Fruit fly (Drosophila melanogaster): ENCODE results near the gene Lsp1gamma.
A peak's percentile ranks its signal among the peaks of the same experiment; 100 is the strongest.

Lsp1gamma gene

dm6 chr3L:40147-40875, 25.9 kb upstream of the Lsp1gamma start (continued):
- TF ChIP-seq HLHmδ (GFP tag; optimal IDR thresholded peaks at IDR 0.05): no peak
- TF ChIP-seq CG4730 (GFP tag; IDR thresholded peaks at IDR 0.05): no peak
- TF ChIP-seq exex (tag; optimal IDR thresholded peaks at IDR 0.05): peak; percentile 77
- TF ChIP-seq Elba2 (GFP tag; optimal IDR thresholded peaks at IDR 0.05): no peak
- TF ChIP-seq tna (GFP tag; IDR thresholded peaks at IDR 0.05; ENCODE audit: partially characterized antibody): no peak
- no peak for TF ChIP-seq CG11456 (GFP tag; IDR thresholded peaks at IDR 0.05)
- no peak for TF ChIP-seq CG7357 (GFP tag; IDR thresholded peaks at IDR 0.05)
- TF ChIP-seq CG15696 (tag; optimal IDR thresholded peaks at IDR 0.05): no peak
- no peak for TF ChIP-seq lab (GFP tag; optimal IDR thresholded peaks at IDR 0.05)
- no peak for TF ChIP-seq insv (GFP tag; optimal IDR thresholded peaks at IDR 0.05)
- TF ChIP-seq CG14965 (GFP tag; optimal IDR thresholded peaks at IDR 0.05; ENCODE audit: borderline replicate concordance): no peak
- no peak for TF ChIP-seq Doc2 (GFP tag; IDR thresholded peaks at IDR 0.05)
- no peak for TF ChIP-seq CG17359 (tag; optimal IDR thresholded peaks at IDR 0.05)
- TF ChIP-seq Hr78 (GFP tag; optimal IDR thresholded peaks at IDR 0.05): no peak
- TF ChIP-seq Rfx (GFP tag; IDR thresholded peaks at IDR 0.05): no peak
- TF ChIP-seq CG6683 (GFP tag; optimal IDR thresholded peaks at IDR 0.05): no peak
- TF ChIP-seq CG15479 (GFP tag; optimal IDR thresholded peaks at IDR 0.05): no peak

DNA sequence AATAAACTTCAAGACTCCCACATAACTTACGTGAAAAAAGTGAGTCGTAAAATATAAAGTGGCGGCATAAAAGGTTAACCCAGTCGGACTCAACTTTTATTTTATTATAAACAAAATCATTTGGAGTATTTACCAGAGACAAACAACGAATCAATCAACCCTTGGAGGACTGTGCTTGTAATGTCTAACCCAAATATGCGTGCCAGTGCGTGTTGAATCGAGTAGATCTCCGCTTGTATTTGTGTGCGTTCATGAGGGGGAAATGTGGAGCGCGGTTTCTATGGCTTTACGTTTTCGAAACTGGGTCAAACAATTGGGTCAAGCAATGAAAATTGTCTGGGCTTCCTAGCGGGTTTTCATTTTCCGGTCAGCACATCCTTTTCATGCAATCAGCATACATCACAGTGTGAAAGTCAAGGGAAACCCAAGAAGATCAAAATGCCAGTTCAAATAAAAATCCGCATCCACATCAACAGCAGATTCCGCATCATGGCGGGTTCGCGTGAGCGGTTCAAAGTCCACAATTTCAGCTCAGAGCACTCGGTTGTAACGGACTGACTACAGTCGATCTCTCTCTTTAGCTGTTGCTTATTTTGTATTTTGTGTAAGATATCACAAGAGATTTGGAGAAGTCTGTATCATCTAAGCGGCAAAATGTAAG, 24.7 kb upstream of the Lsp1gamma start:
- TF ChIP-seq CG4707 (GFP tag; optimal IDR thresholded peaks at IDR 0.05) (no peak), Stat92E (GFP tag; optimal IDR thresholded peaks at IDR 0.05) (no peak), Rx (GFP tag; IDR thresholded peaks at IDR 0.05) (no peak), pfk (GFP tag; optimal IDR thresholded peaks at IDR 0.05) (peak; percentile 61), Hmx (GFP tag; optimal IDR thresholded peaks at IDR 0.05) (no peak), CG12744 (GFP tag; optimal IDR thresholded peaks at IDR 0.05) (no peak), chm (GFP tag; IDR thresholded peaks at IDR 0.05) (0 out of 2 replicates have a peak, but pooled peaks have one; percentile 33), CG2199 (GFP tag; IDR thresholded peaks at IDR 0.05) (peak; percentile 45; the same call in 1 of the 3 replicates), Ravus (GFP tag; IDR thresholded peaks at IDR 0.05) (no peak), fd3F (GFP tag; optimal IDR thresholded peaks at IDR 0.05) (no peak), tap (tag; optimal IDR thresholded peaks at IDR 0.05) (no peak), Hand (GFP tag; optimal IDR thresholded peaks at IDR 0.05) (no peak), Usf (GFP tag; optimal IDR thresholded peaks at IDR 0.05) (no peak), dmrt99B (tag; optimal IDR thresholded peaks at IDR 0.05) (peak; percentile 30), kah (GFP tag; optimal IDR thresholded peaks at IDR 0.05) (no peak), Oaz (GFP tag; IDR thresholded peaks at IDR 0.05) (no peak), Trl (optimal IDR thresholded peaks at IDR 0.05) (peak in 1 of 2 experiments; percentile 16), Trl (GFP tag; optimal IDR thresholded peaks at IDR 0.05) (no peak), CG14710 (tag; optimal IDR thresholded peaks at IDR 0.05) (peak; percentile 27), Ada2b (GFP tag; IDR thresholded peaks at IDR 0.05) (no peak), Fer2 (tag; optimal IDR thresholded peaks at IDR 0.05) (no peak), CG9797 (GFP tag; optimal IDR thresholded peaks at IDR 0.05) (no peak), CTCF (GFP tag; optimal IDR thresholded peaks at IDR 0.05) (no peak), CG8359 (GFP tag; optimal IDR thresholded peaks at IDR 0.05; ENCODE audit: borderline replicate concordance) (no peak), CG14441 (GFP tag; IDR thresholded peaks at IDR 0.05) (no peak), CG17361 (GFP tag; IDR thresholded peaks at IDR 0.05) (no peak), Hr39 (optimal IDR thresholded peaks at IDR 0.05) (no peak), gcm2 (GFP tag; optimal IDR thresholded peaks at IDR 0.05) (no peak), Atf-2 (GFP tag; optimal IDR thresholded peaks at IDR 0.05) (no peak), Asciz (GFP tag; optimal IDR thresholded peaks at IDR 0.05) (peak; percentile 35), Dbx (GFP tag; IDR thresholded peaks at IDR 0.05) (no peak), ttk (GFP tag; IDR thresholded peaks at IDR 0.05) (no peak), CG9609 (GFP tag; optimal IDR thresholded peaks at IDR 0.05) (no peak)

Measured in whole organism, embryonic.